Worm (Caenorhabditis elegans) whole organism, L4/young adult: ENCODE results near the gene F52H2.5.

ENCODE experiments used
- W03F9.2 ChIP-seq: fragments of 150-350 bp; optimal IDR thresholded peaks from 2 replicates; lab custom pipeline; 2014; ENCODE audit warnings: missing biosample characterization, missing genetic modification characterization
- dao-5 ChIP-seq: sonication (generic microtip); optimal IDR thresholded peaks from 2 replicates; lab custom pipeline; 2016; ENCODE audit warnings: missing genotype, missing genetic modification characterization, moderate library complexity, missing compliant biosample characterization
- him-1 ChIP-seq: sonication (generic microtip); optimal IDR thresholded peaks from 2 replicates; lab custom pipeline; 2016; ENCODE audit warnings: missing genotype, missing genetic modification reagents, missing genetic modification characterization, missing compliant biosample characterization

ce11 chrX:2559979-2560378 lies at the start of gene F52H2.5:
- TF ChIP-seq him-1 (no peak), dao-5 (tag; lab: Kevin White, UChicago) (no peak), W03F9.2 (tag; lab: Kevin White, UChicago) (no peak)
